Worm (Caenorhabditis elegans): Measurements from ENCODE around the gene T17A3.12.

The T17A3.12 gene

DNA sequence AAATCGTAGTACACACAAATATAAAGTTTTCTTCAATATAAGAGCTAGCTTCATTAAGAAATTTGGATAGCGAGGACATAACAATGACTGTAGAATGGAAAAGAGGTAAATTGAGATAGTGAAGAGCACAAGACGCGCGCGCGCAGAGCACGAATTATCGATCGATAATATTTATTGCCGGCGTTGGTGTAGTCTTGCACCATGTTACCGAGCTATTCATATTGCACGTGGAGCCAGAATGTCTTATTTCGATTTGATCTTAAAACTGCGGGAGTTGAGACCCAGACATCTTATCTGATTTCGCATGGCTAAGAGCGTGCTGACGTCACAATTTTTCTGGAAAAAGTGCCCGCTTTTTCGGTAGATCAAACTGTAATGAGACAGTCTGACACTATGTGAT lies 24.5 kb upstream of the T17A3.12 start, which contains the start of gene F40G9.18:
Gene F40G9.18 (minus strand): TSS at position 101 of the 400 bp plus-strand sequence.
- TF ChIP-seq unc-62 (GFP tag; optimal IDR thresholded peaks at IDR 0.05): no peak

DNA sequence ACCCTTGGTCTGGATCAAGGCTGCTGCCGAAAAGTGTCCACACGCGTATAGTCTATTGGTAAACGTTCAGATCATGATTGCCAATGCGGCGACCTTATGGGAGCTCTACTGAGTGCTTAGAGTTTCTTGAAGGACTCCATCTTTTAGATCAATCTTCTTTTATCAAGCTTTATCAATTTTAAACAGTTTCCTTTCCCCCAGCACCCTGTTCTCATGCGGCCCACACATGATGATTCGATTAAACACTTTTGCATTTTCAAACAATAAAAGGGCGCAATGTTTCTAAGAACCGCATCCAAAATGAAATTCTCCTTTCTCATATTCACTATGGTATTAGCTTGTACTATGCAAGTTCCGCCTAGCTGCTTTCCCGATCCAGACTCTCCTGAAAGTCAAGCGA lies 20.4 kb upstream of the T17A3.12 start, which contains the start of gene F40G9.7:
Gene F40G9.7 (plus strand): TSS at position 301 of the 400 bp plus-strand sequence.
- TF ChIP-seq unc-62 (GFP tag; optimal IDR thresholded peaks at IDR 0.05): no peak

DNA sequence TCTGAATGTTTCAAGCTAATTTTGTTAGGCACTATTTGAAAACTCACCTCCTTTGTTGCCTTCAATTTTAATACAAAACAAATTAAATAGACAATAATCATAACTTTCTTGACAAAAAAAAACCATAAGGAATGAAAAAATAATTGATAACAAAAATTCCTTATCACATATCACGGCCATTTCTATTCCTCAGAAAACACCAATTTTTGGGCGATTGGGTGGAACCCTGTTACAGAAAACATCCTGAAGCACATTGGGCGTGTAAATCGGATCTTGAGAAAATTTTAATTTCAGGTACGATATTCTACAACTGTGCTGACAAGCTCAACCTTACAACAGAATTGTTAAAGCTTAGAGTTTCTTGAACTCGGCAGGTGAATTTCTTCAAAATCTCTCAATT lies 19.8 kb upstream of the T17A3.12 start, which contains the start of gene F40G9.8:
Gene F40G9.8 (minus strand): TSS at position 101 of the 400 bp plus-strand sequence.
- TF ChIP-seq unc-62 (GFP tag; optimal IDR thresholded peaks at IDR 0.05): no peak

- no peak for TF ChIP-seq unc-62 (GFP tag; optimal IDR thresholded peaks at IDR 0.05)
These were observed 14.7 kb upstream of the T17A3.12 start for ce11 chrIII:159665-160064.

DNA sequence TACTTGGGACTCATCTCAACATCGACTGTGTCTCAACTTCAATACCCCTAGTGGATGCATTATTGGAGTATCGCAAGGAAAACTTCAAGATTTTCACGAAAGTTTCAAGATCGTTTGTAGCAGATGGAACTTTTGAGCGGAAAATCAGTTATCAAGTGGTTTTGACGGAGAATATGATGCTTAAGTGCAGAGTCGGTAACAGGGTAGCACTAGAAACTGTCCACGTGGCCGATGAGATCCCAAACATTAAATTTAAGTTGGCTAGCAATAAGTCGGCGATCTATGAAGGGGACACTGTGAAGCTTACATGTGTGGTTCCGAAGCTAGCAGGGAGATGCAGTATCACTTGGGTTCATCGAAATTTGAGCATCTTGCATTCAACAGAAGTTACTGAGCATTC lies 14.2 kb upstream of the T17A3.12 start:
- no peak for TF ChIP-seq unc-62 (GFP tag; optimal IDR thresholded peaks at IDR 0.05)

DNA sequence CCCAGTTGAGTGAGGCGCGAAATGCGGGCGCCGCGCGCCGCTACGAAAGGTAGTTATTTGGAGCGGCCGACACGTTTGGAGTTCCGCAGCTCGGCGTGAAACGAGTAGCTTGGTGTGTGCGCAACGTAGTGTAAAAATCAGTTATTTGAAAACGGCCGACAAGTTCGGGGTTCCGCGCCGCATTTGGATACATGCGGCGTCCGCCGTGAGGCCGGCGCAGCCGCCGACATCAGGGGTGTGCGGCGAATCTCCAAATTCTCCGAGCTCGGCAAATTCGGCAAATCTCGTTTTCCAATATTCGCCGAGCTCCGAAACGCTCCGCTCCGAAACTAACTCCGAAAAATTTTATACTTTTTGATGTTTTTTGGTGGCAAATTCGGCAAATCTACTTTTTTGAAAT lies 13.0 kb upstream of the T17A3.12 start:
- no peak for TF ChIP-seq unc-62 (GFP tag; optimal IDR thresholded peaks at IDR 0.05)

- TF ChIP-seq unc-62 (GFP tag; optimal IDR thresholded peaks at IDR 0.05): no peak
These were observed 11.7 kb upstream of the T17A3.12 start, which contains the start of the genes zig-13 and ver-1 for ce11 chrIII:156645-157044. Gene zig-13 (minus strand): TSS chrIII:156745. Gene ver-1 (plus strand): TSS chrIII:156824.

DNA sequence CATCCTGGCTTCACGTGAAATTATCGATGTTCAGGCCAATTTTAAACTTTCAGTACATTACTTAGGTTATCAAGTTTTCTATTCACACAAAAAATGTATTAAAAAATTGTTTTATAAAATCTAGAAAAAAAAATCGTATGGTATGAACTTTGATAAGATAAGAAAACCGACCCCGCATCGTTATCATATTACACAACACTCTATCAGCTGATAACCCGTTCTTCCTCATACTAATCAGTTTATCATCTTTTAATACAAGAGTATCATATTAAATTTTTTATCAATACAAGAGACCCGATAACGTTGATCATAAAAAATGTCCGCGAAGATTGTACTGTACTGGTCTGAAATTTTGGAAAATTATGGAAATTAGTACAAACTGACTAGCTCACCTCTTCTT lies 9.2 kb upstream of the T17A3.12 start:
- no peak for TF ChIP-seq unc-62 (GFP tag; optimal IDR thresholded peaks at IDR 0.05)

DNA sequence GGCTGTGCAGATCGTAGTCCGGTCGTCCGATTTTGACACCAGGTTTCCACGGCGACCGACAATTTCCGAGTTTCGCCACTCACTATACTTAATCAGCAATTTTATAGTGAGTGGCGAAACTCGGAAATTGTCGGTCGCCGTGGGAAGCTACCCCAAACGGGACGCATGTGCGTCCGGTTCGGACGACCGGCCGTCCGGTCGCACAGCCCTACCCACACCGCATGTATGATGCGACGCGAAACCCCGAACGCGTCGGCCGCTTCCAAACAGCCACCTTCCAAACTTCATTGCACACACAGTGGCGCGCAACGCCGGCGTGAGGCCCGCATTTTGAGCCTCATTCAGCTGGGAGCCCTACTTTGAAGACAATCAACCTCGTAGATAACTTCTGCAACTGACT lies 6.1 kb upstream of the T17A3.12 start:
- no peak for TF ChIP-seq unc-62 (GFP tag; optimal IDR thresholded peaks at IDR 0.05)

ce11 chrIII:149132-149531 lies 4.2 kb upstream of the T17A3.12 start:
- TF ChIP-seq unc-62 (GFP tag; optimal IDR thresholded peaks at IDR 0.05): no peak

- no peak for TF ChIP-seq unc-62 (GFP tag; optimal IDR thresholded peaks at IDR 0.05)
These were observed 2.6 kb upstream of the T17A3.12 start, which contains the start of gene sqst-5 for ce11 chrIII:147570-148076. Gene sqst-5 (minus strand): TSS chrIII:147620.

ce11 chrIII:146369-146768 lies 1.4 kb upstream of the T17A3.12 start, which contains the start of gene fbxb-84:
Gene fbxb-84 (minus strand): TSS chrIII:146469.
- TF ChIP-seq unc-62 (GFP tag; optimal IDR thresholded peaks at IDR 0.05): no peak

ce11 chrIII:143121-143520 lies 1.9 kb downstream of the T17A3.12 start, which contains the start of gene fbxb-82:
Gene fbxb-82 (minus strand): TSS chrIII:143221.
- TF ChIP-seq unc-62 (GFP tag; optimal IDR thresholded peaks at IDR 0.05): no peak

ce11 chrIII:140904-141303 lies 4.1 kb downstream of the T17A3.12 start, which contains the start of gene fbxb-81:
Gene fbxb-81 (minus strand): TSS chrIII:141217.
- no peak for TF ChIP-seq unc-62 (GFP tag; optimal IDR thresholded peaks at IDR 0.05)

ce11 chrIII:134194-134593 lies 10.8 kb downstream of the T17A3.12 start, which contains the start of gene pals-25:
Gene pals-25 (plus strand): TSS chrIII:134494.
- no peak for TF ChIP-seq unc-62 (GFP tag; optimal IDR thresholded peaks at IDR 0.05)

DNA sequence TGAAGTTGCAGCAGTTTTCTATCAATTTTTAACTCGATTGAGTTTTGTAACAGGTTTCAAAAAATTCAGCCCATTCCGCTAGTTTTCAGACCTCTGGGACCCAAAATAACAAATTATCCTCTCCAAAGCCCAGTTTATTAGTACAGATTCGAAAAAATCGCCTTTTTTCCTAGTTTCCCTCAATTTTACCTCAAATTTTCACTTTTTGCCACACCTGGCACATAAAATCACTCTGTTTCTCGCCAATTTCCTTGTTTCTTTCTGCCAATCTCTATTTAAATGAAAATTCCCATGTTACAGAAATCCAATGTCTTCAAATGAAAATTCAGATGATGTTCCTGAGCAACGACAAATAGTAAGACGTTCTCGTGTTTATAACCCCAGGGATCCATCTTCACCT lies 12.9 kb downstream of the T17A3.12 start, which contains the start of gene pals-22:
Gene pals-22 (plus strand): TSS at position 301 of the 400 bp plus-strand sequence.
- no peak for TF ChIP-seq unc-62 (GFP tag; optimal IDR thresholded peaks at IDR 0.05)

DNA sequence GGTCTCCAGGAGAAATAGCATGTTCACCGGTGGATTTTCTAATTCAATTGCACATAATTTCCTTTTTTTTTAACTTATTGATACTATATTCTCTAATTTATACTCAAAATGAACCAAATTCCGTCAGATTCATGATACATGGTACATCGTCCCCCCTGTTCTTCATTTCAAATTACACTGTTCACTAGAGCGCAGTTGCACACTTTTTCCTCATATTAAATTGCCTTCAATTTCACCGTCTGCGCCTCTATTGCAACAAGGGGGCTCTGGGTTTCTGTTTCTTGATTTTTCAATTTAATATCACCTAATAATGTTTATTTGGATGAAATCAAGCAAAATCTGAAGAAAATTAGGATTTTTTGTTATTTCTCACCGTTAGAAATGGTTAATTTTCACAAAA lies 13.4 kb downstream of the T17A3.12 start:
- no peak for TF ChIP-seq unc-62 (GFP tag; optimal IDR thresholded peaks at IDR 0.05)
